Worm (Caenorhabditis elegans) whole organism, early embryonic: Measurements from ENCODE around the gene srlf-32.

Experiments
- B0310.2 ChIP-seq: sonication (generic microtip); optimal IDR thresholded peaks from 2 replicates; lab custom pipeline; 2016; ENCODE audit warnings: mild to moderate bottlenecking, missing genetic modification characterization, missing compliant biosample characterization
- F13C5.2 ChIP-seq: sonication (generic microtip); optimal IDR thresholded peaks from 2 replicates; lab custom pipeline; 2017; ENCODE audit warnings: mild to moderate bottlenecking, missing genetic modification characterization, inconsistent platforms, missing compliant biosample characterization
- aly-1 ChIP-seq: sonication (generic microtip); optimal IDR thresholded peaks from 2 replicates; lab custom pipeline; 2016; ENCODE audit warnings: missing genetic modification characterization, missing compliant biosample characterization
- ama-1 ChIP-seq: fragments of 150-350 bp; optimal IDR thresholded peaks from 2 replicates; lab custom pipeline; 2014
- ceh-13 ChIP-seq: fragments of 200-800 bp; sonication (Bioruptor generic); optimal IDR thresholded peaks from 2 replicates; lab custom pipeline; 2018; ENCODE audit warnings: mild to moderate bottlenecking, missing genetic modification characterization, missing compliant biosample characterization
- ceh-36 ChIP-seq: sonication (generic microtip); optimal IDR thresholded peaks from 2 replicates; lab custom pipeline; 2016; ENCODE audit warnings: missing genetic modification characterization, inconsistent platforms, missing compliant biosample characterization
- ets-7 ChIP-seq: sonication (generic microtip); optimal IDR thresholded peaks from 2 replicates; lab custom pipeline; 2016; ENCODE audit warnings: missing genotype, missing genetic modification characterization, missing compliant biosample characterization
- flt-1 ChIP-seq: fragments of 200-800 bp; sonication (Bioruptor generic); IDR thresholded peaks from 2 replicates; pipeline ENCODE4 v1.3.6; 2022; ENCODE audit warnings: missing genetic modification characterization, missing compliant biosample characterization
- hmbx-1 ChIP-seq: sonication (generic microtip); optimal IDR thresholded peaks from 2 replicates; lab custom pipeline; 2016; ENCODE audit warnings: mild to moderate bottlenecking, missing genetic modification characterization, missing compliant biosample characterization
- hmg-4 ChIP-seq: fragments of 200-800 bp; sonication (Bioruptor generic); optimal IDR thresholded peaks from 2 replicates; lab custom pipeline; 2018; ENCODE audit warnings: mild to moderate bottlenecking, missing genetic modification characterization, missing compliant biosample characterization
- hnd-1 ChIP-seq: sonication (generic microtip); optimal IDR thresholded peaks from 2 replicates; lab custom pipeline; 2016; ENCODE audit warnings: missing genetic modification characterization, missing compliant biosample characterization
- pes-1 ChIP-seq: fragments of 200-800 bp; sonication (Bioruptor generic); IDR thresholded peaks from 2 replicates; pipeline ENCODE4 v1.3.6; 2022; ENCODE audit warnings: missing genetic modification reagents, missing genetic modification characterization, missing compliant biosample characterization
- scrt-1 ChIP-seq: fragments of 200-800 bp; sonication (Bioruptor generic); IDR thresholded peaks from 2 replicates; pipeline ENCODE4 v1.3.6; 2022; ENCODE audit warnings: missing genetic modification characterization, missing compliant biosample characterization
- sea-1 ChIP-seq: fragments of 200-800 bp; sonication (Bioruptor generic); conservative IDR thresholded peaks from 2 replicates; pipeline ENCODE4 v1.3.6; 2022; ENCODE audit warnings: missing genetic modification characterization, missing compliant biosample characterization
- tbx-11 ChIP-seq: fragments of 200-800 bp; sonication (Bioruptor generic); IDR thresholded peaks from 2 replicates; pipeline ENCODE4 v1.3.6; 2022; ENCODE audit warnings: missing genetic modification characterization, missing compliant biosample characterization
- tbx-37 ChIP-seq: fragments of 200-800 bp; sonication (Bioruptor generic); conservative IDR thresholded peaks from 2 replicates; pipeline ENCODE4 v1.3.6; 2022; ENCODE audit warnings: missing genetic modification reagents, missing genetic modification characterization, missing compliant biosample characterization
- tra-4 ChIP-seq: sonication (generic microtip); optimal IDR thresholded peaks from 2 replicates; lab custom pipeline; 2017; ENCODE audit warnings: missing genetic modification characterization, missing compliant biosample characterization

srlf-32 gene

ce11 chrIV:11925346-11926075 lies at the start of gene srlf-32, which contains the start of gene srlf-33:
TSS of gene srlf-32 (plus strand) at chrIV:11926025.
TSS of gene srlf-33 (minus strand) at chrIV:11925446.
- TF ChIP-seq ceh-13 (GFP tag; lab: Kevin White, UChicago) (no peak), sea-1 (no peak), flt-1 (GFP tag; lab: Robert Waterston, UW) (no peak), B0310.2 (tag; lab: Kevin White, UChicago) (no peak), ceh-36 (no peak), hnd-1 (tag; lab: Kevin White, UChicago) (no peak), scrt-1 (GFP tag; lab: Robert Waterston, UW) (no peak), ama-1 (lab: Kevin White, UChicago) (no peak), pes-1 (GFP tag; lab: Robert Waterston, UW) (no peak), hmg-4 (GFP tag; lab: Kevin White, UChicago) (no peak), aly-1 (tag; lab: Kevin White, UChicago) (no peak)

- no peak for TF ChIP-seq sea-1
- no peak for TF ChIP-seq flt-1 (GFP tag; lab: Robert Waterston, UW)
- no peak for TF ChIP-seq tbx-37
- no peak for TF ChIP-seq hnd-1 (tag; lab: Kevin White, UChicago)
- no peak for TF ChIP-seq scrt-1 (GFP tag; lab: Robert Waterston, UW)
- TF ChIP-seq B0310.2 (tag; lab: Kevin White, UChicago), result no peak
- no peak for TF ChIP-seq hmbx-1 (tag; lab: Kevin White, UChicago)
- TF ChIP-seq pes-1 (GFP tag; lab: Robert Waterston, UW), result no peak
- no peak for TF ChIP-seq aly-1 (tag; lab: Kevin White, UChicago)
- no peak for TF ChIP-seq ama-1 (lab: Kevin White, UChicago)
- TF ChIP-seq hmg-4 (GFP tag; lab: Kevin White, UChicago), result no peak
- TF ChIP-seq tbx-11 (GFP tag; lab: Robert Waterston, UW), result no peak
- TF ChIP-seq F13C5.2, result no peak
- TF ChIP-seq ceh-36, result no peak
- no peak for TF ChIP-seq tra-4
- TF ChIP-seq ets-7 (tag; lab: Kevin White, UChicago), result no peak
- no peak for TF ChIP-seq ceh-13 (GFP tag; lab: Kevin White, UChicago)
Observed at ce11 chrIV:11877674-11878073, 48.2 kb upstream of the srlf-32 start, which contains the start of gene pph-2. TSS of gene pph-2 (minus strand) at chrIV:11877774.

ce11 chrIV:11878249-11878648 lies 47.6 kb upstream of the srlf-32 start, which contains the start of gene cutl-27:
TSS of gene cutl-27 (plus strand) at chrIV:11878549.
- no peak for TF ChIP-seq ceh-36
- no peak for TF ChIP-seq tra-4
- no peak for TF ChIP-seq ama-1 (lab: Kevin White, UChicago)

- TF ChIP-seq F13C5.2, result no peak
- TF ChIP-seq ets-7 (tag; lab: Kevin White, UChicago), result no peak
- TF ChIP-seq scrt-1 (GFP tag; lab: Robert Waterston, UW), result no peak
- no peak for TF ChIP-seq flt-1 (GFP tag; lab: Robert Waterston, UW)
- no peak for TF ChIP-seq ceh-13 (GFP tag; lab: Kevin White, UChicago)
- TF ChIP-seq ceh-36, result no peak
- no peak for TF ChIP-seq tbx-11 (GFP tag; lab: Robert Waterston, UW)
- TF ChIP-seq sea-1, result no peak
- TF ChIP-seq tbx-37, result no peak
- no peak for TF ChIP-seq B0310.2 (tag; lab: Kevin White, UChicago)
- TF ChIP-seq pes-1 (GFP tag; lab: Robert Waterston, UW), result no peak
- TF ChIP-seq tra-4, result no peak
Observed at ce11 chrIV:11882534-11882933, 43.3 kb upstream of the srlf-32 start.

ce11 chrIV:11883478-11883877 lies 42.3 kb upstream of the srlf-32 start:
- TF ChIP-seq tbx-37 (no peak), flt-1 (GFP tag; lab: Robert Waterston, UW) (no peak), hmbx-1 (tag; lab: Kevin White, UChicago) (no peak), tra-4 (no peak), pes-1 (GFP tag; lab: Robert Waterston, UW) (no peak), aly-1 (tag; lab: Kevin White, UChicago) (no peak), hnd-1 (tag; lab: Kevin White, UChicago) (no peak), scrt-1 (GFP tag; lab: Robert Waterston, UW) (no peak), ama-1 (lab: Kevin White, UChicago) (no peak), tbx-11 (GFP tag; lab: Robert Waterston, UW) (no peak), hmg-4 (GFP tag; lab: Kevin White, UChicago) (no peak), F13C5.2 (no peak), ceh-13 (GFP tag; lab: Kevin White, UChicago) (no peak), ceh-36 (no peak), sea-1 (no peak)

- TF ChIP-seq ceh-36, result no peak
- TF ChIP-seq hmg-4 (GFP tag; lab: Kevin White, UChicago), result no peak
- no peak for TF ChIP-seq scrt-1 (GFP tag; lab: Robert Waterston, UW)
- no peak for TF ChIP-seq ets-7 (tag; lab: Kevin White, UChicago)
- TF ChIP-seq pes-1 (GFP tag; lab: Robert Waterston, UW), result no peak
Observed at ce11 chrIV:11885313-11885712, 40.5 kb upstream of the srlf-32 start, which contains the start of gene let-653. TSS of gene let-653 (plus strand) at chrIV:11885613.

- TF ChIP-seq tbx-11 (GFP tag; lab: Robert Waterston, UW) (no peak), B0310.2 (tag; lab: Kevin White, UChicago) (no peak), aly-1 (tag; lab: Kevin White, UChicago) (no peak), ama-1 (lab: Kevin White, UChicago) (no peak), pes-1 (GFP tag; lab: Robert Waterston, UW) (no peak), ets-7 (tag; lab: Kevin White, UChicago) (no peak), flt-1 (GFP tag; lab: Robert Waterston, UW) (no peak), hmg-4 (GFP tag; lab: Kevin White, UChicago) (no peak), tra-4 (no peak), ceh-13 (GFP tag; lab: Kevin White, UChicago) (no peak), hnd-1 (tag; lab: Kevin White, UChicago) (no peak), tbx-37 (no peak)
Observed at ce11 chrIV:11892545-11892944, 33.3 kb upstream of the srlf-32 start.
